Fruit fly (Drosophila melanogaster) whole organism, prepupa: ENCODE data around the gene CG8641.

Experiments used
- Blimp-1 ChIP-seq: fragments of 200-800 bp; sonication (Bioruptor generic); optimal IDR thresholded peaks from 3 replicates; lab custom pipeline; 2017; ENCODE audit warnings: missing biosample characterization, missing genetic modification characterization, mild to moderate bottlenecking, moderate library complexity, missing genetic modification reagents
- CG10631 ChIP-seq: fragments of 200-800 bp; sonication (Bioruptor generic); optimal IDR thresholded peaks from 2 replicates; lab custom pipeline; 2016; ENCODE audit warnings: missing biosample characterization, missing genetic modification characterization
- CG10669 ChIP-seq: fragments of 200-800 bp; sonication (Bioruptor generic); optimal IDR thresholded peaks from 3 replicates; lab custom pipeline; 2018; ENCODE audit warnings: missing biosample characterization, mild to moderate bottlenecking, missing genetic modification characterization, moderate library complexity
- CG11762 ChIP-seq: fragments of 200-800 bp; sonication (Bioruptor generic); optimal IDR thresholded peaks from 3 replicates; lab custom pipeline; 2016; ENCODE audit warnings: missing biosample characterization, missing genetic modification characterization; ENCODE audit not compliant: insufficient read depth
- CG11902 ChIP-seq: fragments of 200-800 bp; sonication (Bioruptor generic); optimal IDR thresholded peaks from 3 replicates; lab custom pipeline; 2016; ENCODE audit warnings: missing biosample characterization, missing genetic modification characterization
- CG15336 ChIP-seq: fragments of 200-800 bp; sonication (Bioruptor generic); IDR thresholded peaks from 2 replicates; pipeline ENCODE4 v1.3.6; 2022; ENCODE audit warnings: missing biosample characterization, missing genetic modification characterization
- CG16779 ChIP-seq: fragments of 200-800 bp; sonication (Bioruptor generic); optimal IDR thresholded peaks from 3 replicates; lab custom pipeline; 2017; ENCODE audit warnings: missing biosample characterization, mild to moderate bottlenecking, missing genetic modification characterization
- CG3032 ChIP-seq: fragments of 200-800 bp; optimal IDR thresholded peaks from 2 replicates; lab custom pipeline; 2019; ENCODE audit warnings: missing biosample characterization, mild to moderate bottlenecking, missing genetic modification characterization, moderate library complexity
- CG32006 ChIP-seq: fragments of 200-800 bp; sonication (Bioruptor generic); optimal IDR thresholded peaks from 3 replicates; lab custom pipeline; 2017; ENCODE audit warnings: missing biosample characterization, mild to moderate bottlenecking, missing genetic modification characterization
- CG3919 ChIP-seq: fragments of 200-800 bp; sonication (Bioruptor generic); optimal IDR thresholded peaks from 3 replicates; lab custom pipeline; 2016; ENCODE audit warnings: missing biosample characterization, missing genetic modification characterization
- CG6276 ChIP-seq: fragments of 200-800 bp; sonication (Bioruptor generic); optimal IDR thresholded peaks from 2 replicates; lab custom pipeline; 2017; ENCODE audit warnings: missing biosample characterization, mild to moderate bottlenecking, missing genetic modification characterization
- CG6792 ChIP-seq: fragments of 200-800 bp; sonication (Bioruptor generic); optimal IDR thresholded peaks from 3 replicates; lab custom pipeline; 2016; ENCODE audit warnings: missing biosample characterization, missing genetic modification characterization
- CG6808 ChIP-seq: fragments of 200-800 bp; sonication (Bioruptor generic); optimal IDR thresholded peaks from 3 replicates; lab custom pipeline; 2017; ENCODE audit warnings: missing biosample characterization, missing genetic modification characterization, mild to moderate bottlenecking, moderate library complexity, missing genetic modification reagents
- CG6854 ChIP-seq: fragments of 200-800 bp; sonication (Bioruptor generic); optimal IDR thresholded peaks from 2 replicates; lab custom pipeline; 2017; ENCODE audit warnings: missing biosample characterization, mild to moderate bottlenecking, missing genetic modification characterization
- CG8319 ChIP-seq: fragments of 200-800 bp; sonication (Bioruptor generic); optimal IDR thresholded peaks from 3 replicates; lab custom pipeline; 2016; ENCODE audit warnings: missing biosample characterization, missing genetic modification characterization
- CG8632 ChIP-seq: fragments of 200-800 bp; sonication (Bioruptor generic); optimal IDR thresholded peaks from 3 replicates; lab custom pipeline; 2016; ENCODE audit warnings: missing biosample characterization, missing genetic modification characterization
- Eip78C ChIP-seq: fragments of 200-800 bp; sonication (Bioruptor generic); peaks from one replicate; lab custom pipeline; 2016; ENCODE audit warnings: missing biosample characterization, missing genetic modification characterization
- Ets21C ChIP-seq: fragments of 200-800 bp; sonication (Bioruptor generic); optimal IDR thresholded peaks from 3 replicates; lab custom pipeline; 2016; ENCODE audit warnings: missing biosample characterization, missing genetic modification characterization
- Ets96B ChIP-seq: fragments of 200-800 bp; optimal IDR thresholded peaks from 2 replicates; lab custom pipeline; 2019; ENCODE audit warnings: missing biosample characterization, mild to moderate bottlenecking, missing genetic modification characterization, moderate library complexity
- Hr38 ChIP-seq: sonication (Bioruptor generic); optimal IDR thresholded peaks from 2 replicates; lab custom pipeline; 2016; ENCODE audit warnings: missing biosample characterization, missing genetic modification characterization
- Hr39 ChIP-seq: fragments of 200-800 bp; sonication (Bioruptor generic); optimal IDR thresholded peaks from 2 replicates; lab custom pipeline; 2016; ENCODE audit warnings: missing biosample characterization, missing genetic modification characterization
- Hr4 ChIP-seq: fragments of 200-800 bp; sonication (Bioruptor generic); optimal IDR thresholded peaks from 3 replicates; lab custom pipeline; 2016; ENCODE audit warnings: missing biosample characterization, missing genetic modification characterization
- Lpt ChIP-seq: fragments of 200-800 bp; sonication (Bioruptor generic); optimal IDR thresholded peaks from 3 replicates; lab custom pipeline; 2016; ENCODE audit warnings: missing biosample characterization, missing genetic modification characterization
- OdsH ChIP-seq: fragments of 200-800 bp; sonication (Bioruptor generic); optimal IDR thresholded peaks from 3 replicates; lab custom pipeline; 2016; ENCODE audit warnings: missing biosample characterization, missing genetic modification characterization
- Smox ChIP-seq: fragments of 200-800 bp; sonication (Bioruptor generic); optimal IDR thresholded peaks from 3 replicates; lab custom pipeline; 2016; ENCODE audit warnings: missing biosample characterization, missing genetic modification characterization
- Sox14 ChIP-seq: fragments of 200-800 bp; sonication (Bioruptor generic); optimal IDR thresholded peaks from 3 replicates; lab custom pipeline; 2016; ENCODE audit warnings: missing biosample characterization, missing genetic modification characterization
- dac ChIP-seq: fragments of 200-800 bp; sonication (Bioruptor generic); optimal IDR thresholded peaks from 2 replicates; lab custom pipeline; 2017; ENCODE audit warnings: missing biosample characterization, mild to moderate bottlenecking, missing genetic modification characterization
- esn ChIP-seq: fragments of 200-800 bp; sonication (Bioruptor generic); optimal IDR thresholded peaks from 2 replicates; lab custom pipeline; 2016; ENCODE audit warnings: missing biosample characterization, mild to moderate bottlenecking, missing genetic modification characterization, moderate library complexity
- fd59A ChIP-seq: fragments of 200-800 bp; sonication (Bioruptor generic); optimal IDR thresholded peaks from 2 replicates; lab custom pipeline; 2017; ENCODE audit warnings: missing biosample characterization, mild to moderate bottlenecking, missing genetic modification characterization, missing genetic modification reagents
- fd85E ChIP-seq: fragments of 200-800 bp; sonication (Bioruptor generic); optimal IDR thresholded peaks from 3 replicates; lab custom pipeline; 2016; ENCODE audit warnings: missing biosample characterization, missing genetic modification characterization
- fkh ChIP-seq: fragments of 200-800 bp; sonication (Bioruptor generic); optimal IDR thresholded peaks from 3 replicates; lab custom pipeline; 2017; ENCODE audit warnings: missing biosample characterization, mild to moderate bottlenecking, missing genetic modification characterization, moderate library complexity
- lz ChIP-seq: fragments of 200-800 bp; sonication (Bioruptor generic); optimal IDR thresholded peaks from 3 replicates; lab custom pipeline; 2016; ENCODE audit warnings: missing biosample characterization, missing genetic modification characterization
- net ChIP-seq: fragments of 200-800 bp; sonication (Bioruptor generic); optimal IDR thresholded peaks from 3 replicates; lab custom pipeline; 2016; ENCODE audit warnings: missing biosample characterization, missing genetic modification characterization
- pdm3 ChIP-seq: fragments of 200-800 bp; sonication (Bioruptor generic); optimal IDR thresholded peaks from 3 replicates; lab custom pipeline; 2016; ENCODE audit warnings: missing biosample characterization, missing genetic modification characterization
- spab ChIP-seq: fragments of 200-800 bp; sonication (Bioruptor generic); optimal IDR thresholded peaks from 2 replicates; lab custom pipeline; 2017; ENCODE audit warnings: missing biosample characterization, mild to moderate bottlenecking, missing genetic modification characterization, missing genetic modification reagents
- svp ChIP-seq: fragments of 200-800 bp; sonication (Bioruptor generic); peaks from one replicate; lab custom pipeline; 2016; ENCODE audit warnings: missing biosample characterization, missing genetic modification characterization

CG8641 gene

dm6 chr3L:7086093-7086492 lies 8.8 kb upstream of the CG8641 start:
- no peak for TF ChIP-seq Eip78C

dm6 chr3L:7082168-7082567 lies 4.9 kb upstream of the CG8641 start:
- TF ChIP-seq CG11762 (GFP tag; lab: Kevin White, UChicago) (no peak), Hr39 (GFP tag; lab: Kevin White, UChicago) (no peak), CG6854 (no peak), net (no peak), fd85E (no peak), CG3032 (tag; lab: Kevin White, UChicago) (no peak), CG3919 (GFP tag; lab: Kevin White, UChicago) (no peak), CG6276 (GFP tag; lab: Kevin White, UChicago) (no peak), Ets96B (no peak)

dm6 chr3L:7075147-7075546 lies 2.1 kb downstream of the CG8641 start, which contains the start of gene CG34030:
TSS of gene CG34030 (minus strand) at chr3L:7075247.
- TF ChIP-seq Sox14 (GFP tag; lab: Kevin White, UChicago) (no peak), fd85E (no peak), CG8319 (no peak), fd59A (GFP tag; lab: Kevin White, UChicago) (no peak), CG10669 (GFP tag; lab: Kevin White, UChicago) (no peak), svp (GFP tag; lab: Kevin White, UChicago) (no peak), CG6792 (GFP tag; lab: Kevin White, UChicago) (no peak), Ets21C (GFP tag; lab: Kevin White, UChicago) (no peak), CG16779 (tag; lab: Kevin White, UChicago) (no peak), CG15336 (GFP tag; lab: Robert Waterston, UW) (no peak), esn (GFP tag; lab: Kevin White, UChicago) (no peak), Eip78C (no peak)

dm6 chr3L:7069099-7069498 lies 8.2 kb downstream of the CG8641 start, which contains the start of gene CG32391:
TSS of gene CG32391 (minus strand) at chr3L:7069199.
- TF ChIP-seq fkh, result no peak
- TF ChIP-seq esn (GFP tag; lab: Kevin White, UChicago), result no peak
- TF ChIP-seq OdsH (GFP tag; lab: Kevin White, UChicago), result no peak
- TF ChIP-seq svp (GFP tag; lab: Kevin White, UChicago), result peak; percentile 39

dm6 chr3L:7066014-7066413 lies 11.2 kb downstream of the CG8641 start, which contains the start of gene CG14823:
TSS of gene CG14823 (plus strand) at chr3L:7066314.
- TF ChIP-seq CG8632 (no peak), Smox (GFP tag; lab: Kevin White, UChicago) (no peak), svp (GFP tag; lab: Kevin White, UChicago) (peak; percentile 82), Hr38 (GFP tag; lab: Kevin White, UChicago) (no peak), pdm3 (no peak)

dm6 chr3L:7058401-7058999 lies 18.8 kb downstream of the CG8641 start:
- TF ChIP-seq dac (GFP tag; lab: Kevin White, UChicago) (no peak), CG11902 (no peak), Hr4 (GFP tag; lab: Kevin White, UChicago) (no peak), spab (no peak), Hr39 (GFP tag; lab: Kevin White, UChicago) (no peak), esn (GFP tag; lab: Kevin White, UChicago) (no peak), CG32006 (GFP tag; lab: Kevin White, UChicago) (no peak), lz (GFP tag; lab: Kevin White, UChicago) (no peak), Lpt (GFP tag; lab: Kevin White, UChicago) (no peak), CG3919 (GFP tag; lab: Kevin White, UChicago) (no peak), net (no peak), CG10631 (no peak), Blimp-1 (GFP tag; lab: Kevin White, UChicago) (no peak), CG11762 (GFP tag; lab: Kevin White, UChicago) (no peak), CG6276 (GFP tag; lab: Kevin White, UChicago) (no peak), CG6808 (no peak)
